Fruit fly (Drosophila melanogaster): Measurements from ENCODE around the gene CG31606.
A peak's percentile ranks its signal among the peaks of the same experiment; 100 is the strongest.

CG31606 gene

DNA sequence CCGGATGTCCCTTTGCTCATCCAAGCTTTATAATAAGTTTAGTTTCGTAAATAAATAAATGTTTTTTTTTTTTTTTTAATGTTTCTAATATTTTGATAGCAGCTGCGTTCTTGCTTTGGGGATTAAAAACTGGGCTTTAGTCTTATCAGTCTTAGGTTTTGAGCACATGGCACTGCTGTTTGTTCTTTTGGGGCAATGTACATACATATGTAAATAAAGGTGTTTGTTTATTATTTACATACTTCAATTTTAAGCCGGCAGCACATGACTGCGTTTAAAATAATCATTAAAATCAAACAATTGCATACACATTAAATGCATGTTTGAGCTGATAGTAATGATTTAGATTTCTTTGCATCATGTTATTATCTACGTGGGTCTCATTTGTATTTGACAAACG is 16.8 kb downstream of the CG31606 start (continued):
- TF ChIP-seq exex (tag; optimal IDR thresholded peaks at IDR 0.05) (no peak), bbx (GFP tag; IDR thresholded peaks at IDR 0.05; ENCODE audit: partially characterized antibody) (no peak), CG3847 (GFP tag; IDR thresholded peaks at IDR 0.05) (no peak), CG1832 (GFP tag; optimal IDR thresholded peaks at IDR 0.05) (no peak)

DNA sequence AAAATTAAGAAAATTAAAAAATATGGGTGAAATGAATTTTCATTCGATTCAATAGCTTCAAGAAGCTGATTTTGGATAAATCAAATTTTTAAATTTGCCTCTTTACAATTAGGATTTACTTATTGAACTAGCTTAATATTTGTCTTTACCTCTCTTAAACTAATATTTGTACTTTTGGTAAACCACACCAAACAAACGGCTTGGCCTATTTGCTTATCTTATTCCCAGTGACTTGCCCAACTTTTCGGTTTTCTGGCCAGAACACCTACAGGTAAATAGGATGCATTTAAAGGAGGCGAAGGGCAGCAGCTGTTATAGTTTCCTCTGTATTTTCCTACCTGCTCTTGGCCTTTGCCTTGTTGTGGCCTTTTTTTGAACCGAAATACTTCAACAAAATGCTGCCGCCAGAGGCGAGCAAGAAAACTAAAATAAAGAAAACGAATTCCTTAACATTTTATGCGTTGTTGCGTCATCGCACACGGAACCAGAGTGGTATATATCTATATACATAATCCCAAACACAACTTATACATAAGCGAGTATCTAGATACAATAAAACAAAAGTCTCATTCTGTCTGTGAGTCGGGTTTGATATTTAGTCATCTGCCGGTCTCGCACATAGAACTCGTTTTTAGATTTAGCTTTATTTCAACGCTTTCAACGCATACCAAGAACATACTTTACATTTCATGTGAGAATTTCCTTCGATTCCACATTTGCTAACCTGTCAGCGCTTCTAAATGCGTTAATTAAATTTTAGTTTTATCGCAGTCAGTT is 18.6 kb downstream of the CG31606 start:
- TF ChIP-seq zen (tag; optimal IDR thresholded peaks at IDR 0.05) (peak; percentile 73), CG13894 (tag; optimal IDR thresholded peaks at IDR 0.05) (peak; percentile 77), gem (tag; optimal IDR thresholded peaks at IDR 0.05) (peak; percentile 27), CG15269 (tag; optimal IDR thresholded peaks at IDR 0.05) (peak; percentile 1), dmrt11E (tag; optimal IDR thresholded peaks at IDR 0.05) (peak; percentile 53), CG2199 (GFP tag; IDR thresholded peaks at IDR 0.05) (peak; percentile 49; the same call in 1 of the 3 replicates), so (GFP tag; IDR thresholded peaks at IDR 0.05) (no peak), Dad (GFP tag; optimal IDR thresholded peaks at IDR 0.05) (no peak), chm (GFP tag; IDR thresholded peaks at IDR 0.05) (no peak), Side (GFP tag; optimal IDR thresholded peaks at IDR 0.05) (peak; percentile 17), CG10462 (GFP tag; optimal IDR thresholded peaks at IDR 0.05) (no peak), CG1602 (GFP tag; optimal IDR thresholded peaks at IDR 0.05) (no peak), CG6654 (GFP tag; optimal IDR thresholded peaks at IDR 0.05) (no peak), CG1603 (tag; optimal IDR thresholded peaks at IDR 0.05) (peak; percentile 19), CG2875 (GFP tag; optimal IDR thresholded peaks at IDR 0.05) (no peak), chinmo (GFP tag; IDR thresholded peaks at IDR 0.05; ENCODE audit: partially characterized antibody) (0 out of 4 replicates have a peak, but pooled peaks have one; percentile 61), nerfin-2 (GFP tag; IDR thresholded peaks at IDR 0.05; ENCODE audit: partially characterized antibody) (no peak), D19A (tag; optimal IDR thresholded peaks at IDR 0.05) (peak; percentile 18), unpg (GFP tag; optimal IDR thresholded peaks at IDR 0.05) (peak; percentile 13), lov (optimal IDR thresholded peaks at IDR 0.05) (no peak), lov (GFP tag; IDR thresholded peaks at IDR 0.05) (no peak), CG6813 (GFP tag; optimal IDR thresholded peaks at IDR 0.05) (peak; percentile 57), MTF-1 (GFP tag; optimal IDR thresholded peaks at IDR 0.05; ENCODE audit: borderline replicate concordance) (no peak), grau (tag; optimal IDR thresholded peaks at IDR 0.05) (no peak), Pdp1 (GFP tag; optimal IDR thresholded peaks at IDR 0.05) (peak in 1 of 2 experiments; percentile 78), Xrp1 (GFP tag; IDR thresholded peaks at IDR 0.05) (peak; percentile 51; the same call in 1 of the 2 replicates), vfl (GFP tag; optimal IDR thresholded peaks at IDR 0.05) (peak; percentile 16), tll (GFP tag; optimal IDR thresholded peaks at IDR 0.05) (peak in 1 of 2 experiments; percentile 99), CG15011 (GFP tag; optimal IDR thresholded peaks at IDR 0.05) (peak; percentile 10), CG9727 (GFP tag; optimal IDR thresholded peaks at IDR 0.05) (peak; percentile 39), CG4328 (GFP tag; optimal IDR thresholded peaks at IDR 0.05) (no peak), CG17568 (GFP tag; optimal IDR thresholded peaks at IDR 0.05) (peak; percentile 14), peb (GFP tag; IDR thresholded peaks at IDR 0.05) (no peak), ac (GFP tag; optimal IDR thresholded peaks at IDR 0.05) (peak; percentile 86), sob (GFP tag; IDR thresholded peaks at IDR 0.05) (peak; percentile 48; the same call in 1 of the 2 replicates), fd96Cb (tag; optimal IDR thresholded peaks at IDR 0.05) (no peak), maf-S (GFP tag; optimal IDR thresholded peaks at IDR 0.05) (no peak), CG10209 (GFP tag; optimal IDR thresholded peaks at IDR 0.05) (peak; percentile 0), Med (GFP tag) (peak; percentile 26), nau (GFP tag; optimal IDR thresholded peaks at IDR 0.05) (peak; percentile 10), CG12744 (GFP tag; optimal IDR thresholded peaks at IDR 0.05) (peak; percentile 10), CG12391 (tag; optimal IDR thresholded peaks at IDR 0.05) (peak; percentile 5)

Data from whole organism, embryonic.